Worm (Caenorhabditis elegans) whole organism, L4 larva: Measurements from ENCODE around the gene ZK262.8.

Source experiments
- ama-1 ChIP-seq: fragments of 150-350 bp; optimal IDR thresholded peaks from 2 replicates; lab custom pipeline; 2014; ENCODE audit warnings: inconsistent platforms, mixed read lengths
- ceh-32 ChIP-seq: sonication (generic microtip); optimal IDR thresholded peaks from 2 replicates; lab custom pipeline; 2016; ENCODE audit warnings: mild to moderate bottlenecking, missing genetic modification characterization, missing compliant biosample characterization; ENCODE audit not compliant: poor library complexity
- egl-27 ChIP-seq: sonication (generic microtip); optimal IDR thresholded peaks from 3 replicates; lab custom pipeline; 2017; ENCODE audit warnings: missing biosample characterization, missing genetic modification reagents, missing genetic modification characterization
- lin-39 ChIP-seq: fragments of 150-350 bp; optimal IDR thresholded peaks from 2 replicates; lab custom pipeline; 2014; ENCODE audit warnings: missing biosample characterization, missing genetic modification reagents, missing genetic modification characterization
- lsy-2 ChIP-seq, 2 experiments: fragments of 150-350 bp in 1 of 2; sonication (generic microtip) in 1 of 2; optimal IDR thresholded peaks; 2 replicates each; lab custom pipeline; 2014 to 2017; ENCODE audit warnings: missing biosample characterization in 2 of 2, missing genetic modification characterization in 2 of 2
- nhr-25 ChIP-seq: sonication (generic microtip); optimal IDR thresholded peaks from 2 replicates; lab custom pipeline; 2017; ENCODE audit warnings: missing genetic modification characterization, mild to moderate bottlenecking, missing compliant biosample characterization, antibody characterized with exemption, moderate library complexity, borderline replicate concordance; ENCODE audit not compliant: insufficient read depth
- nhr-28 ChIP-seq: fragments of 150-350 bp; optimal IDR thresholded peaks from 2 replicates; lab custom pipeline; 2014; ENCODE audit warnings: missing biosample characterization, missing genetic modification characterization
- skn-1 ChIP-seq: fragments of 150-350 bp; optimal IDR thresholded peaks from 2 replicates; lab custom pipeline; 2014; ENCODE audit warnings: missing biosample characterization, missing genetic modification characterization
- snpc-1.2 ChIP-seq: fragments of 200-800 bp; sonication (Bioruptor generic); IDR thresholded peaks from 2 replicates; pipeline ENCODE4 v1.3.6; 2022; ENCODE audit warnings: missing genetic modification reagents, missing genetic modification characterization, missing compliant biosample characterization
- unc-62 ChIP-seq, 3 experiments: fragments of 150-350 bp in 1 of 3; sonication (generic microtip); optimal IDR thresholded peaks in 2 of 3; peaks in 1 of 3; 1 replicate in 1 of 3; 2 replicates in 2 of 3; lab custom pipeline; 2014 to 2017; ENCODE audit warnings: missing biosample characterization in 3 of 3, missing genetic modification characterization in 3 of 3, missing genetic modification reagents in 3 of 3, missing genotype in 1 of 3
- zag-1 ChIP-seq: fragments of 150-350 bp; optimal IDR thresholded peaks from 2 replicates; lab custom pipeline; 2014; ENCODE audit warnings: missing biosample characterization, missing genetic modification characterization
- ztf-11 ChIP-seq: fragments of 150-350 bp; optimal IDR thresholded peaks from 2 replicates; lab custom pipeline; 2014; ENCODE audit warnings: missing biosample characterization, missing genetic modification characterization

- TF ChIP-seq lin-39 (tag; lab: Kevin White, UChicago) (no peak), ztf-11 (no peak), snpc-1.2 (GFP tag; lab: Robert Waterston, UW) (no peak), nhr-28 (tag; lab: Kevin White, UChicago) (peak; percentile 9), ama-1 (lab: Kevin White, UChicago) (no peak), ceh-32 (tag; lab: Kevin White, UChicago) (no peak), nhr-25 (tag; lab: Kevin White, UChicago) (no peak), egl-27 (tag; lab: Kevin White, UChicago) (no peak), unc-62 (GFP tag; optimal IDR thresholded peaks at IDR 0.05 in 1 of 2; lab: Kevin White, UChicago) (no peak), unc-62 (tag; optimal IDR thresholded peaks at IDR 0.05; lab: Kevin White, UChicago) (no peak), lsy-2 (tag; optimal IDR thresholded peaks at IDR 0.05; lab: Kevin White, UChicago) (no peak), zag-1 (no peak), skn-1 (tag; lab: Kevin White, UChicago) (no peak)
Observed at ce11 chrV:18412887-18413286, 25.3 kb upstream of the ZK262.8 start, which contains the start of gene ZK262.2.
